Fruit fly (Drosophila melanogaster): ENCODE results near the gene ND-39.

Gene ND-39

dm6 chr3L:20517897-20518804 lies 26.3 kb downstream of the ND-39 start:
- TF ChIP-seq Sp1 (GFP tag; optimal IDR thresholded peaks at IDR 0.05) (peak; percentile 35), rgr (GFP tag; optimal IDR thresholded peaks at IDR 0.05) (peak; percentile 54), psq (GFP tag; optimal IDR thresholded peaks at IDR 0.05) (peak; percentile 100), tai (GFP tag; optimal IDR thresholded peaks at IDR 0.05) (peak; percentile 41), CG9705 (GFP tag; optimal IDR thresholded peaks at IDR 0.05) (no peak), foxo (GFP tag; optimal IDR thresholded peaks at IDR 0.05) (peak; percentile 56 to 60), Mio (GFP tag; optimal IDR thresholded peaks at IDR 0.05) (peak; percentile 11), brk (GFP tag; optimal IDR thresholded peaks at IDR 0.05) (no peak), GATAd (GFP tag; optimal IDR thresholded peaks at IDR 0.05) (no peak), br (GFP tag; optimal IDR thresholded peaks at IDR 0.05) (peak; percentile 39), dmrt93B (GFP tag; optimal IDR thresholded peaks at IDR 0.05) (peak; percentile 8), dsf (GFP tag; optimal IDR thresholded peaks at IDR 0.05; ENCODE audit: borderline replicate concordance) (no peak), h (GFP tag; optimal IDR thresholded peaks at IDR 0.05) (peak; percentile 32), CrebA (GFP tag; optimal IDR thresholded peaks at IDR 0.05; ENCODE audit: borderline replicate concordance) (no peak), pan (optimal IDR thresholded peaks at IDR 0.05) (no peak), Dif (GFP tag; optimal IDR thresholded peaks at IDR 0.05; ENCODE audit: partially characterized antibody) (peak; percentile 36), Hr83 (GFP tag; optimal IDR thresholded peaks at IDR 0.05; ENCODE audit: poor library complexity, severe bottlenecking) (peak; percentile 13), dl (GFP tag; optimal IDR thresholded peaks at IDR 0.05; ENCODE audit: insufficient read depth in 1 of 2, partially characterized antibody in 2 of 2) (no peak), Myc (optimal IDR thresholded peaks at IDR 0.05) (no peak), fru (GFP tag; optimal IDR thresholded peaks at IDR 0.05) (peak; percentile 78), OdsH (GFP tag; optimal IDR thresholded peaks at IDR 0.05) (peak; percentile 52), Hnf4 (GFP tag; optimal IDR thresholded peaks at IDR 0.05) (peak; percentile 24), Rel (GFP tag; optimal IDR thresholded peaks at IDR 0.05) (no peak), Rel (tag; optimal IDR thresholded peaks at IDR 0.05) (peak; percentile 85), ey (GFP tag; optimal IDR thresholded peaks at IDR 0.05) (peak; percentile 67), sage (GFP tag; optimal IDR thresholded peaks at IDR 0.05) (no peak), HLH106 (tag; optimal IDR thresholded peaks at IDR 0.05) (peak; percentile 49), N (GFP tag; optimal IDR thresholded peaks at IDR 0.05) (no peak), woc (GFP tag; optimal IDR thresholded peaks at IDR 0.05) (peak; percentile 11), jim (GFP tag; optimal IDR thresholded peaks at IDR 0.05) (peak; percentile 82), Abd-B (GFP tag; optimal IDR thresholded peaks at IDR 0.05) (no peak)

DNA sequence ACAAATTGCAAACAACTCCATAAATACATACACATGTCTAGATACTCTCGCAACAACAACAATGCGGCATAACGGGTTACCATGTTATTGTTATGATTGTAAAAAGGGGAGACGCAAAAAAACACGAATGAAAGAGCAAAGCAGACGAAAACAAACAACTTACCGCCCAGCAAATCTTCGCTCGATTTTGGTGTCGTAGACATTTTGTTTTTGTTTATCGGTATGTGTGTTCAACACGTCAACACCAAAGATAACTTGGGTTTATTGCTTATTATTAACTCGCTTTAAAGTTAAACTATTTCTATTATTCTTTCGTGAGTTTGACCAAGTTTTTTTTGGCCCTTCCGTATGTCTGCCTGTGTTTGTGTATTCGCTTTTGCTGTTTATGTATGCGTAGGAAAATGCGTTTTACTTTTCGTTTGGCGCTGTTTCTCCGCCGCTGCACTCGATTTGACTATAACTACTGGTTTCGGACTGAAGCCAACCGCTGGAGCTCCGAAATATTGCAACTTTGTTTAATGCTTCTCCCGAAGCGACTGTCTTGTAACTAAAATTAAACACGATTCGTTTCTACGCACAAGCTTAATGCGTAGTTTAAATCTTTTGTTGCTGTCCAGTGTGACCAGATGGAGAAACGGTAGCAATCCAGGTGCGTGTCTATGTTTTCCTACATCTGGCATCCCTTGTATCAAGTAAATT lies 27.1 kb downstream of the ND-39 start, which contains the start of gene BNIP3:
Gene BNIP3, minus strand, starts transcription at position 589 of the 699 bp plus-strand sequence.
- TF ChIP-seq Hnf4 (GFP tag; optimal IDR thresholded peaks at IDR 0.05) = no peak
- no peak for TF ChIP-seq rgr (GFP tag; optimal IDR thresholded peaks at IDR 0.05)
- no peak for TF ChIP-seq ey (GFP tag; optimal IDR thresholded peaks at IDR 0.05)
- no peak for TF ChIP-seq Rel (GFP tag; optimal IDR thresholded peaks at IDR 0.05)
- TF ChIP-seq Rel (tag; optimal IDR thresholded peaks at IDR 0.05) = peak; percentile 46
- TF ChIP-seq dmrt93B (GFP tag; optimal IDR thresholded peaks at IDR 0.05) = no peak
- TF ChIP-seq tai (GFP tag; optimal IDR thresholded peaks at IDR 0.05) = no peak
- peak; percentile 98 for TF ChIP-seq psq (GFP tag; optimal IDR thresholded peaks at IDR 0.05)
- no peak for TF ChIP-seq Vsx2 (GFP tag; optimal IDR thresholded peaks at IDR 0.05; ENCODE audit: partially characterized antibody)
- TF ChIP-seq CG32264 (GFP tag; optimal IDR thresholded peaks at IDR 0.05) = no peak
- no peak for TF ChIP-seq CrebA (GFP tag; optimal IDR thresholded peaks at IDR 0.05; ENCODE audit: borderline replicate concordance)
- no peak for TF ChIP-seq Dif (GFP tag; optimal IDR thresholded peaks at IDR 0.05; ENCODE audit: partially characterized antibody)
- peak in 1 of 2 experiments; percentile 21 for TF ChIP-seq dl (GFP tag; optimal IDR thresholded peaks at IDR 0.05; ENCODE audit: insufficient read depth in 1 of 2, partially characterized antibody in 2 of 2)
- TF ChIP-seq Myc (optimal IDR thresholded peaks at IDR 0.05) = no peak
- TF ChIP-seq br (GFP tag; optimal IDR thresholded peaks at IDR 0.05) = peak; percentile 17
- TF ChIP-seq fru (GFP tag; optimal IDR thresholded peaks at IDR 0.05) = peak; percentile 7
- TF ChIP-seq Hr83 (GFP tag; optimal IDR thresholded peaks at IDR 0.05; ENCODE audit: poor library complexity, severe bottlenecking) = peak; percentile 46
- TF ChIP-seq usp (GFP tag; optimal IDR thresholded peaks at IDR 0.05) = no peak
- no peak for TF ChIP-seq brk (GFP tag; optimal IDR thresholded peaks at IDR 0.05)
- no peak for TF ChIP-seq OdsH (GFP tag; optimal IDR thresholded peaks at IDR 0.05)
- TF ChIP-seq woc (GFP tag; optimal IDR thresholded peaks at IDR 0.05) = no peak
- TF ChIP-seq Sp1 (GFP tag; optimal IDR thresholded peaks at IDR 0.05) = peak; percentile 32
- TF ChIP-seq CG9705 (GFP tag; optimal IDR thresholded peaks at IDR 0.05) = no peak
